Worm (Caenorhabditis elegans) whole organism, L4 larva: ENCODE results near the gene mlk-1.

ENCODE experiments used
- tag-97 ChIP-seq: fragments of 200-800 bp; sonication (Bioruptor generic); IDR thresholded peaks from 2 replicates; pipeline ENCODE4 v1.3.6; 2022; ENCODE audit warnings: missing genetic modification characterization, missing compliant biosample characterization
- tra-1 ChIP-seq: fragments of 200-800 bp; sonication (Bioruptor generic); IDR thresholded peaks from 2 replicates; pipeline ENCODE4 v1.3.6; 2022; ENCODE audit warnings: missing genetic modification reagents, missing genetic modification characterization, missing compliant biosample characterization

ce11 chrV:5031764-5032163 lies 32.8 kb downstream of the mlk-1 start:
- TF ChIP-seq tra-1 (GFP tag; lab: Robert Waterston, UW): no peak
- no peak for TF ChIP-seq tag-97 (GFP tag; lab: Robert Waterston, UW)
